Fruit fly (Drosophila melanogaster): ENCODE measurements around the gene CG32219.

CG32219 gene

DNA sequence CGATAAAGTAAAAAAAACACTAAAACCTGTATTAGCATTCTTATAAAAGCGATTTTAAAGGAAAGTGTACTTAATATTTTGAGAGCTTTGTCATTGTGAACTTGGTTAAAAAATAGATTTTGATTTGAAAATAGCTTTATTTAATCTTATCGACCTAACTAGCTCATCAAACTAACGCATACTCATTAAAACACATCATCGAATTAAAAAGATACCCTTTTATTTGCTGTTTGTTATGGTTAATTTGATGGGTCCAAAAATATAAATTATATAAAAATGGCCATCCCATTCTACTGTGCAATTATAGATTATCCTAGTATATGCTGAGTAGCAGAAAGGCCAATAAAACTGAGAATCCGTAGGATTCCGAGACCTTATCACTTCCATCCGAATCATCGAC is at the start of gene CG32219:
Gene CG32219 (minus strand): TSS at position 101 of the 400 bp plus-strand sequence.
- TF ChIP-seq CG8478 (optimal IDR thresholded peaks at IDR 0.05) (no peak), CTCF (optimal IDR thresholded peaks at IDR 0.05) (no peak)

- TF ChIP-seq CG8478 (optimal IDR thresholded peaks at IDR 0.05) (no peak), CTCF (optimal IDR thresholded peaks at IDR 0.05) (no peak)
Measured at dm6 chr3L:20000081-20000736, 49.3 kb upstream of the CG32219 start, which contains the start of the genes Tom20 and Gabat. Gene Tom20, plus strand, starts transcription at chr3L:20000644. Gene Gabat, minus strand, starts transcription at chr3L:20000686.

- TF ChIP-seq CG8478 (optimal IDR thresholded peaks at IDR 0.05), result no peak
- no peak for TF ChIP-seq CTCF (optimal IDR thresholded peaks at IDR 0.05)
Measured at dm6 chr3L:19994015-19994414, 43.1 kb upstream of the CG32219 start.

DNA sequence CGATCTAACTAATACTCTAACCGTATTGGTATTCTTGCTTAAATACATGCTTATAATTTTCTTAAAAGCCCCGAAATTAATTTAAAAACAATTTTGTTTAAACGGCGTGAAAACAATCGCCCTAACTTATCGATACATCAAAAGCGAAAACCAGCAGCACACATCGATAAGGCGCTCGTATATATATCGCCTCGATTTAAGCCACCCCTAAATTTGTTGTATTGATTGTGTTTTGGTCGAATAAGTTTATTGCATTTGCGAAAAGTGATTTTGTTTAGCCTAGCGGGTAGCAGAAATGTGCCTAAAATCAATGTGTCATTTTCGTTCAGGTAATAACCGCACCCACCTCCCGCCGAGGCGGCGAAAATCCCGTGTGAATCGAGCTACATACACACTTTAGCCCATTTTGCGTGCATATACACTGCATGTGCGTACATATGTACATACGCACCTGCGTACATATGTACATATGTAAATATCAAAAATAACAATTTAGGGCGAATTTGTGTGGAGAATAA is 40.8 kb upstream of the CG32219 start, which contains the start of the genes CG7646 and Nca:
Gene CG7646 (plus strand): TSS at position 174 of the 518 bp plus-strand sequence.
Gene Nca (plus strand): TSS at position 174 of the 518 bp plus-strand sequence.
- TF ChIP-seq CG8478 (optimal IDR thresholded peaks at IDR 0.05) (no peak), CTCF (optimal IDR thresholded peaks at IDR 0.05) (no peak)

DNA sequence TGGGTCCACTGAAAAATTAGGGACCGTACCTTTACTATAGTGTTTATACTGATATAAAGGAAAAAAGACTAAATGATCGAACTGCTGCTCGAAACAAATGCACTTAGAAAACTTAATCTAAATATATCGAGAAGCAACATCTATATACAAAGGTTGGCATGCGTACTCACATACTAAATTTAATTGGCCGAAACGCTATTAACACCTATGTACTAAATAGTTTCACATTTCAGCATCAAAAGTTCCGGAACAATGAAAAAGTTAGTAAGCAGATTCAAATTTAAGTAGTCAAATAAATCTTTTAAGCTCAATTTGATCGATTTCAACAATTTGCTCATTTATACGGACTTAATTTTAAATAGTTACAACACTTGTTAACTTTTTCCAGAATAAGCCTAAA is 40.2 kb upstream of the CG32219 start, which contains the start of gene fln:
Gene fln (minus strand): TSS at position 101 of the 400 bp plus-strand sequence.
- TF ChIP-seq CG8478 (optimal IDR thresholded peaks at IDR 0.05), result no peak
- TF ChIP-seq CTCF (optimal IDR thresholded peaks at IDR 0.05), result no peak

DNA sequence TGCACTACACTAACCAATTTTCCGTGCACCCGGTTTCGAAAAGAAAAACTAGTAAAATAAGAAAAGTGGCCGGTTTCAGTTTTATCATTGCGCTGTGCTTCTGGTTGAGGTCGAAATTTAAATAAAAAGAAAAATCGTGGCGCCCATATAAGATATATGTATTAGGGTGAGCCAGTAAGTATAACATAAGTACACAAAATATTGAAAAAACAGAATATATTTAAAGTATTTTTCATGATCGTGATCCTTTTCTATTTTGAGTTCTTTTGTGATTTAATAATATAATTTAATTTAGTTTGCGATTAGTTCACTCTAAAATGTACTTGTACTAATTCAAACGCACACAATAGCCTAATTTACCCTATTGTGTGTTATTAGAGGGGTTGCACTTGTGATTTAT is 38.0 kb upstream of the CG32219 start, which contains the start of gene Csas:
Gene Csas (minus strand): TSS at position 101 of the 400 bp plus-strand sequence.
- no peak for TF ChIP-seq CTCF (optimal IDR thresholded peaks at IDR 0.05)

dm6 chr3L:19985768-19986167 is 34.8 kb upstream of the CG32219 start, which contains the start of the genes hale and schuy:
Gene hale, minus strand, starts transcription at chr3L:19985868.
Gene schuy, plus strand, starts transcription at chr3L:19986093.
- TF ChIP-seq CTCF (optimal IDR thresholded peaks at IDR 0.05) (no peak), CG8478 (optimal IDR thresholded peaks at IDR 0.05) (no peak)

- TF ChIP-seq CTCF (optimal IDR thresholded peaks at IDR 0.05) (no peak), CG8478 (optimal IDR thresholded peaks at IDR 0.05) (no peak)
Measured at dm6 chr3L:19981385-19981784, 30.4 kb upstream of the CG32219 start, which contains the start of gene CG17732. Gene CG17732, plus strand, starts transcription at chr3L:19981685.

dm6 chr3L:19979592-19979991 is 28.7 kb upstream of the CG32219 start, which contains the start of gene CG14182:
Gene CG14182, minus strand, starts transcription at chr3L:19979812.
- TF ChIP-seq CG8478 (optimal IDR thresholded peaks at IDR 0.05) (no peak), CTCF (optimal IDR thresholded peaks at IDR 0.05) (no peak)

- TF ChIP-seq CG8478 (optimal IDR thresholded peaks at IDR 0.05), result no peak
- no peak for TF ChIP-seq CTCF (optimal IDR thresholded peaks at IDR 0.05)
Measured at dm6 chr3L:19978088-19978487, 27.2 kb upstream of the CG32219 start.

DNA sequence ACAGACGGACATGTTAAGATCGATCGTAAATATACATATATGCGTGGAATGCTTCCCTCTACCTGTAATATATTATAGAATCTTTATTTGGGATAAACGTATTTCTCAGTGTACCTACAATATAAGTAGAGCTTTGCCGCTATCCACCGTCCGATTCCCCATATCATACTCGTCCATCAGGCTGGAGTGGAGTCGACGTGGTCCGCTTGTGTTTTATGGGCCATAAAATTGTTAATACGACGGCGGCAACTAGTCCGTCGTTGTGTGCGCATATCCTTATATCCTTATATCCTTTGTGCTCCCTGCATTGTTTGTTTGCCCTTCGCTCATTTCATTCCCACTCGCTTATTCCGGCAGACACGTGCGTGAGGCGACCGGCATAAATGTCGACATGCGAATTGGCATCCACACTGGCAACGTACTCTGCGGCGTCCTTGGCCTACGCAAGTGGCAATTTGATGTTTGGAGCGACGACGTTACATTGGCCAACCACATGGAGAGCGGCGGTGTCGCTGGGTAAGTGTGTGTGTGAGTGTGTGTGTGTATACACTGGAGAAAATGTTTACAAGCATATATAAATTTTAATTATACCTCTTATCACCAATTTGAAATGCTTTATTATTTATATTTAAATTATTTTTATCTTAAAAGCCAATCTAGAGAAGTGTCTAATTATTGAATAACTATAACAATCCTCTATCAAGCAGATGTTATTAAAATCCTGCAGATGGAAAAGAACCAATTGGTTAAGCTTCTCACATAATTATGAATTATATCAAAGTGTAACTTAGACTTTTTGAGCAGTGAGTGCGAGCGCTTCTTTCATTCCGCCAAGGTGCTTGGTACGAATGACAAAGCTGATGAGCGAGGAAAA is 18.0 kb upstream of the CG32219 start:
- TF ChIP-seq CG8478 (optimal IDR thresholded peaks at IDR 0.05), result no peak
- TF ChIP-seq CTCF (optimal IDR thresholded peaks at IDR 0.05), result no peak

- TF ChIP-seq CG8478 (optimal IDR thresholded peaks at IDR 0.05) (no peak), CTCF (optimal IDR thresholded peaks at IDR 0.05) (no peak)
Measured at dm6 chr3L:19961805-19962204, 10.9 kb upstream of the CG32219 start.

- TF ChIP-seq CTCF (optimal IDR thresholded peaks at IDR 0.05), result no peak
- TF ChIP-seq CG8478 (optimal IDR thresholded peaks at IDR 0.05), result no peak
Measured at dm6 chr3L:19955699-19956098, 4.8 kb upstream of the CG32219 start, which contains the start of gene CG42263. Gene CG42263, minus strand, starts transcription at chr3L:19955799.

DNA sequence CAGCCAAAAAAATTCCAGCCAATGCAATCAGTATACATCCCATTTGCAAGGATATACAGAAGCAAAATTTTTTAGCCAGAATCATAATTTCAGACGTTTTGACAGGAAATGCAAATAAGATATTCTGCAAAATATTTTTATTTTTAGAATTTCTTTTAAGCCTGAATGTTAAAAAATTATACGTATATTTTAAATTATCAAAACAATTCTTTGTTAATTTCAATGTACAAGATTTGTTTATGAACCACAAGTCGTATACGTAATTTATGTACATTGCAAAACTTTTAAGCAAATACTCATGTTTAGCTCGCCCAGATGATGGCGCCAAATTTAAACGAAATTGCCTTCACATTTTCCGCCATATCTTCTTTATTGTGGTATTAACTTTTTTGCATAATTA is 3.5 kb upstream of the CG32219 start, which contains the start of gene CG42654:
Gene CG42654 (minus strand): TSS at position 101 of the 400 bp plus-strand sequence.
- TF ChIP-seq CTCF (optimal IDR thresholded peaks at IDR 0.05) (no peak), CG8478 (optimal IDR thresholded peaks at IDR 0.05) (no peak)

dm6 chr3L:19953612-19954011 is 2.7 kb upstream of the CG32219 start, which contains the start of gene CG42655:
Gene CG42655, minus strand, starts transcription at chr3L:19953712.
- no peak for TF ChIP-seq CTCF (optimal IDR thresholded peaks at IDR 0.05)
- no peak for TF ChIP-seq CG8478 (optimal IDR thresholded peaks at IDR 0.05)

All from S2 (cell line).